Fruit fly (Drosophila melanogaster): ENCODE data around the gene CG42486.

CG42486 gene

dm6 chr2L:11806022-11806700 lies 36.8 kb upstream of the CG42486 start:
- no peak for TF ChIP-seq CG8301 (tag; optimal IDR thresholded peaks at IDR 0.05)
- TF ChIP-seq Ets98B (GFP tag; IDR thresholded peaks at IDR 0.05) = no peak
- no peak for TF ChIP-seq gl (tag; optimal IDR thresholded peaks at IDR 0.05)
- TF ChIP-seq CG32121 (GFP tag; IDR thresholded peaks at IDR 0.05) = no peak
- no peak for TF ChIP-seq Snoo (tag; optimal IDR thresholded peaks at IDR 0.05)
- no peak for TF ChIP-seq CG10348 (GFP tag; IDR thresholded peaks at IDR 0.05)
- TF ChIP-seq CG34367 (tag; optimal IDR thresholded peaks at IDR 0.05) = no peak
- no peak for TF ChIP-seq rn (GFP tag; IDR thresholded peaks at IDR 0.05)
- no peak for TF ChIP-seq CG13204 (GFP tag; optimal IDR thresholded peaks at IDR 0.05)
- TF ChIP-seq CG14655 (GFP tag; optimal IDR thresholded peaks at IDR 0.05) = no peak
- TF ChIP-seq Pif1A (GFP tag; optimal IDR thresholded peaks at IDR 0.05) = no peak
- no peak for TF ChIP-seq CG9948 (tag; optimal IDR thresholded peaks at IDR 0.05)
- no peak for TF ChIP-seq D1 (tag; optimal IDR thresholded peaks at IDR 0.05)
- 0 out of 3 replicates have a peak, but pooled peaks have one; percentile 46 for TF ChIP-seq fd96Ca (GFP tag; IDR thresholded peaks at IDR 0.05)
- TF ChIP-seq CG8159 (tag; optimal IDR thresholded peaks at IDR 0.05) = no peak
- peak; percentile 54; the same call in 1 of the 3 replicates for TF ChIP-seq CG4496 (GFP tag; IDR thresholded peaks at IDR 0.05)
- TF ChIP-seq CG12605 (GFP tag; IDR thresholded peaks at IDR 0.05) = peak; percentile 47; the same call in 1 of the 2 replicates
- TF ChIP-seq CG17806 (tag; optimal IDR thresholded peaks at IDR 0.05) = no peak
- no peak for TF ChIP-seq CG15710 (tag; optimal IDR thresholded peaks at IDR 0.05)
- peak; percentile 24 for TF ChIP-seq EcR (GFP tag; optimal IDR thresholded peaks at IDR 0.05)
- no peak for TF ChIP-seq Pif1B (GFP tag; optimal IDR thresholded peaks at IDR 0.05)

- TF ChIP-seq CG8301 (tag; optimal IDR thresholded peaks at IDR 0.05) = peak; percentile 76
- peak; percentile 73 for TF ChIP-seq Pif1A (GFP tag; optimal IDR thresholded peaks at IDR 0.05)
- TF ChIP-seq CG34367 (tag; optimal IDR thresholded peaks at IDR 0.05) = peak; percentile 78
- TF ChIP-seq Snoo (tag; optimal IDR thresholded peaks at IDR 0.05) = peak; percentile 74
- no peak for TF ChIP-seq D1 (tag; optimal IDR thresholded peaks at IDR 0.05)
- peak; percentile 91 for TF ChIP-seq gl (tag; optimal IDR thresholded peaks at IDR 0.05)
- peak; percentile 80 for TF ChIP-seq Pif1B (GFP tag; optimal IDR thresholded peaks at IDR 0.05)
- peak; percentile 82 for TF ChIP-seq EcR (GFP tag; optimal IDR thresholded peaks at IDR 0.05)
- peak; percentile 83 for TF ChIP-seq CG14655 (GFP tag; optimal IDR thresholded peaks at IDR 0.05)
- peak; percentile 61 for TF ChIP-seq rn (GFP tag; IDR thresholded peaks at IDR 0.05)
- TF ChIP-seq CG13204 (GFP tag; optimal IDR thresholded peaks at IDR 0.05) = peak; percentile 93
- TF ChIP-seq CG4496 (GFP tag; IDR thresholded peaks at IDR 0.05) = peak; percentile 92
- TF ChIP-seq fd96Ca (GFP tag; IDR thresholded peaks at IDR 0.05) = peak; percentile 83
- TF ChIP-seq Ets98B (GFP tag; IDR thresholded peaks at IDR 0.05) = peak; percentile 83
- peak; percentile 62 for TF ChIP-seq CG17806 (tag; optimal IDR thresholded peaks at IDR 0.05)
- TF ChIP-seq CG10348 (GFP tag; IDR thresholded peaks at IDR 0.05) = no peak
- TF ChIP-seq CG12605 (GFP tag; IDR thresholded peaks at IDR 0.05) = peak; percentile 87
- TF ChIP-seq CG8159 (tag; optimal IDR thresholded peaks at IDR 0.05) = peak; percentile 72
- TF ChIP-seq CG9948 (tag; optimal IDR thresholded peaks at IDR 0.05) = peak; percentile 63
- peak; percentile 76 for TF ChIP-seq CG15710 (tag; optimal IDR thresholded peaks at IDR 0.05)
- peak; percentile 89 for TF ChIP-seq CG32121 (GFP tag; IDR thresholded peaks at IDR 0.05)
These were observed 35.9 kb upstream of the CG42486 start for dm6 chr2L:11806701-11807674.

dm6 chr2L:11807697-11808226 lies 35.2 kb upstream of the CG42486 start:
- peak; percentile 60; the same call in 1 of the 3 replicates for TF ChIP-seq fd96Ca (GFP tag; IDR thresholded peaks at IDR 0.05)
- TF ChIP-seq Pif1B (GFP tag; optimal IDR thresholded peaks at IDR 0.05) = peak; percentile 44
- peak; percentile 12 for TF ChIP-seq CG14655 (GFP tag; optimal IDR thresholded peaks at IDR 0.05)
- no peak for TF ChIP-seq CG34367 (tag; optimal IDR thresholded peaks at IDR 0.05)
- no peak for TF ChIP-seq D1 (tag; optimal IDR thresholded peaks at IDR 0.05)
- no peak for TF ChIP-seq CG8301 (tag; optimal IDR thresholded peaks at IDR 0.05)
- TF ChIP-seq gl (tag; optimal IDR thresholded peaks at IDR 0.05) = no peak
- peak; percentile 50 for TF ChIP-seq CG12605 (GFP tag; IDR thresholded peaks at IDR 0.05)
- TF ChIP-seq CG8159 (tag; optimal IDR thresholded peaks at IDR 0.05) = no peak
- peak; percentile 51; the same call in 1 of the 3 replicates for TF ChIP-seq CG4496 (GFP tag; IDR thresholded peaks at IDR 0.05)
- peak; percentile 9 for TF ChIP-seq CG17806 (tag; optimal IDR thresholded peaks at IDR 0.05)
- TF ChIP-seq CG32121 (GFP tag; IDR thresholded peaks at IDR 0.05) = peak; percentile 70
- TF ChIP-seq Ets98B (GFP tag; IDR thresholded peaks at IDR 0.05) = peak; percentile 25
- no peak for TF ChIP-seq CG15710 (tag; optimal IDR thresholded peaks at IDR 0.05)
- TF ChIP-seq Pif1A (GFP tag; optimal IDR thresholded peaks at IDR 0.05) = no peak
- TF ChIP-seq CG13204 (GFP tag; optimal IDR thresholded peaks at IDR 0.05) = peak; percentile 75
- TF ChIP-seq Snoo (tag; optimal IDR thresholded peaks at IDR 0.05) = peak; percentile 5
- no peak for TF ChIP-seq CG9948 (tag; optimal IDR thresholded peaks at IDR 0.05)
- peak; percentile 71 for TF ChIP-seq EcR (GFP tag; optimal IDR thresholded peaks at IDR 0.05)
- TF ChIP-seq CG10348 (GFP tag; IDR thresholded peaks at IDR 0.05) = no peak

dm6 chr2L:11808327-11808701 lies 34.6 kb upstream of the CG42486 start:
- TF ChIP-seq CG4496 (GFP tag; IDR thresholded peaks at IDR 0.05) (no peak), CG12605 (GFP tag; IDR thresholded peaks at IDR 0.05) (no peak), CG8301 (tag; optimal IDR thresholded peaks at IDR 0.05) (no peak), CG34367 (tag; optimal IDR thresholded peaks at IDR 0.05) (no peak), Ets98B (GFP tag; IDR thresholded peaks at IDR 0.05) (no peak), CG17806 (tag; optimal IDR thresholded peaks at IDR 0.05) (no peak), CG8159 (tag; optimal IDR thresholded peaks at IDR 0.05) (no peak), EcR (GFP tag; optimal IDR thresholded peaks at IDR 0.05) (no peak), CG10348 (GFP tag; IDR thresholded peaks at IDR 0.05) (no peak), gl (tag; optimal IDR thresholded peaks at IDR 0.05) (no peak), CG9948 (tag; optimal IDR thresholded peaks at IDR 0.05) (no peak), CG13204 (GFP tag; optimal IDR thresholded peaks at IDR 0.05) (no peak), CG15710 (tag; optimal IDR thresholded peaks at IDR 0.05) (no peak), D1 (tag; optimal IDR thresholded peaks at IDR 0.05) (no peak), CG32121 (GFP tag; IDR thresholded peaks at IDR 0.05) (no peak), Pif1A (GFP tag; optimal IDR thresholded peaks at IDR 0.05) (no peak), CG14655 (GFP tag; optimal IDR thresholded peaks at IDR 0.05) (no peak)

Data from whole organism, pupa.